Worm (Caenorhabditis elegans): ENCODE results near the gene gcy-37.

DNA sequence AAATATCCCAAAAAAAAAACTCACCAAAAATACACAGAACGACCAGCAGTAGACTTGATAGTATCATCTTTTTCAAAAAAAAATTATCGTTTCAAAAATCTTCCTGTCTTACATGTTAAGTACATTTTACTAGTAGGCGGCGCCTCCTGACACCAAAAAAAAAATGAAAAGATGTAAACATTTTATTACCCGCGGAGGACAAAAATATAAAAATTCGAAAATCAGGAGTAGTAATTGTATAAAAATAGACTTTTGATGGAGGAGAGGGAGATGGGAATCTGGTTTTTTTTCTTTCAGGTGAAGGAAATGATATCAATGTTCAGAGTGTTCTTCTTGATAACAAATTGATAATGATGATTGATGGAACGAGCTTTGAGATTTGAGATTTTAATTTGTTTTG lies 56.2 kb downstream of the gcy-37 start, which contains the start of gene C23H5.15:
- TF ChIP-seq nhr-23 (tag; optimal IDR thresholded peaks at IDR 0.05) (no peak), elt-1 (tag; optimal IDR thresholded peaks at IDR 0.05) (no peak), skn-1 (tag; optimal IDR thresholded peaks at IDR 0.05) (no peak), nhr-25 (tag; optimal IDR thresholded peaks at IDR 0.05) (no peak), lin-13 (GFP tag; optimal IDR thresholded peaks at IDR 0.05) (no peak), ceh-82 (tag; optimal IDR thresholded peaks at IDR 0.05) (no peak), unc-55 (GFP tag; optimal IDR thresholded peaks at IDR 0.05) (no peak), sem-4 (tag; optimal IDR thresholded peaks at IDR 0.05) (no peak), nhr-11 (tag; optimal IDR thresholded peaks at IDR 0.05) (no peak), nhr-237 (tag; optimal IDR thresholded peaks at IDR 0.05) (no peak), R02D3.7 (tag; optimal IDR thresholded peaks at IDR 0.05) (no peak)
